Worm (Caenorhabditis elegans): ENCODE results near the gene F32D8.8.

DNA sequence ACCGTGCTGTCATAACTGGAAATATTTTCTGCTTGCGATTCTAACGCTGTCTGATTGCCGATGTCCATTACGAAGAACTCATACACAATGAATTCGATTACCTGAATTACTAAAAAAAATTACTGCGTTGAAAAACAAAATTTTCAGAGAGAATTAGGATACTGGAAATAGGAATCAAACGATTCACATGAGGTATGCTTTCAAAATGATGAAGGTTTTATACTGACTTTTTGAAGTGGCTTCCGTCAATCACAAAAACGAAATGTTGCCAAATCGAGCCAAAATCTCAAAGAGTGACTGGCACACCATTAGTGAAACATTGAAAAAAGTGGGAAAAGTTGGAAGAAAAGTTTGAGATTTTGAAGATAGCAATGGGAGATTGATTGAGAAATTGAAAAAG lies 6.5 kb upstream of the F32D8.8 start, which contains the start of gene zzz-1:
- no peak for TF ChIP-seq dao-5 (tag; optimal IDR thresholded peaks at IDR 0.05)
- TF ChIP-seq W03F9.2 (tag; optimal IDR thresholded peaks at IDR 0.05): no peak
- no peak for TF ChIP-seq him-1 (tag; optimal IDR thresholded peaks at IDR 0.05)

Data from whole organism, L4/young adult.